Worm (Caenorhabditis elegans): ENCODE data around the gene fbxc-55.
"Not testable (repeated sequence)": the region's sequence is repeated elsewhere in the genome, so short reads cannot be mapped to it uniquely, and the experiment has no call there.

fbxc-55 gene

ce11 chrII:3142855-3143254 lies 27.1 kb downstream of the fbxc-55 start, which contains the start of gene sri-42:
Gene sri-42 (minus strand): TSS chrII:3142955.
- TF ChIP-seq snpc-4 (tag; optimal IDR thresholded peaks at IDR 0.05); ceh-82 (tag; optimal IDR thresholded peaks at IDR 0.05); sea-2 (GFP tag; optimal IDR thresholded peaks at IDR 0.05): not testable (repeated sequence)

- TF ChIP-seq eor-1 (tag; optimal IDR thresholded peaks at IDR 0.05) = no peak
- TF ChIP-seq unc-39 (tag; optimal IDR thresholded peaks at IDR 0.05) = no peak
- TF ChIP-seq egl-27 (tag; optimal IDR thresholded peaks at IDR 0.05) = no peak
- TF ChIP-seq ceh-16 (tag; optimal IDR thresholded peaks at IDR 0.05) = no peak
- no peak for TF ChIP-seq fkh-2 (tag; optimal IDR thresholded peaks at IDR 0.05)
- no peak for TF ChIP-seq hmg-11 (tag; optimal IDR thresholded peaks at IDR 0.05)
- no peak for TF ChIP-seq nhr-28 (tag; optimal IDR thresholded peaks at IDR 0.05)
- TF ChIP-seq mml-1 (tag; optimal IDR thresholded peaks at IDR 0.05) = no peak
- no peak for TF ChIP-seq lsy-12 (tag; optimal IDR thresholded peaks at IDR 0.05)
- no peak for TF ChIP-seq daf-12 (tag; optimal IDR thresholded peaks at IDR 0.05)
- no peak for TF ChIP-seq elt-1 (tag; optimal IDR thresholded peaks at IDR 0.05)
- TF ChIP-seq ZK546.5 (tag; optimal IDR thresholded peaks at IDR 0.05) = no peak
- TF ChIP-seq ceh-82 (tag; optimal IDR thresholded peaks at IDR 0.05) = no peak
- no peak for TF ChIP-seq lin-15B (tag; optimal IDR thresholded peaks at IDR 0.05)
- TF ChIP-seq ama-1 (optimal IDR thresholded peaks at IDR 0.05) = no peak
Measured at ce11 chrII:3137804-3138203, 32.2 kb downstream of the fbxc-55 start, which contains the start of gene sri-54. Gene sri-54 (minus strand): TSS chrII:3137904.

ce11 chrII:3135293-3135692 lies 34.7 kb downstream of the fbxc-55 start:
- TF ChIP-seq ceh-28 (tag; optimal IDR thresholded peaks at IDR 0.05) (no peak), unc-62 (GFP tag; optimal IDR thresholded peaks at IDR 0.05) (no peak), lin-15B (tag; optimal IDR thresholded peaks at IDR 0.05) (no peak), mml-1 (tag; optimal IDR thresholded peaks at IDR 0.05) (no peak), nhr-25 (tag; optimal IDR thresholded peaks at IDR 0.05) (no peak), ZK546.5 (tag; optimal IDR thresholded peaks at IDR 0.05) (no peak), pqm-1 (tag; optimal IDR thresholded peaks at IDR 0.05) (no peak), snpc-4 (tag; optimal IDR thresholded peaks at IDR 0.05) (no peak), zag-1 (tag; optimal IDR thresholded peaks at IDR 0.05) (no peak), lin-39 (tag; optimal IDR thresholded peaks at IDR 0.05) (no peak)

ce11 chrII:3129007-3129406 lies 41.0 kb downstream of the fbxc-55 start, which contains the start of gene chil-24:
Gene chil-24 (plus strand): TSS chrII:3129162.
- peak; percentile 22 for TF ChIP-seq nhr-23 (tag; optimal IDR thresholded peaks at IDR 0.05)
- no peak for TF ChIP-seq hmg-11 (tag; optimal IDR thresholded peaks at IDR 0.05)
- TF ChIP-seq nfya-1 (tag; optimal IDR thresholded peaks at IDR 0.05; ENCODE audit: insufficient read depth) = no peak
- TF ChIP-seq nhr-25 (tag; optimal IDR thresholded peaks at IDR 0.05) = peak; percentile 28
- TF ChIP-seq pha-4 (tag; optimal IDR thresholded peaks at IDR 0.05) = peak; percentile 53

ce11 chrII:3126741-3127140 lies 43.2 kb downstream of the fbxc-55 start, which contains the start of gene ins-31:
Gene ins-31 (plus strand): TSS chrII:3127041.
- TF ChIP-seq lsy-12, egl-5, elt-2 (tag; optimal IDR thresholded peaks at IDR 0.05): not testable (repeated sequence)

- no peak for TF ChIP-seq ZK546.5 (tag; optimal IDR thresholded peaks at IDR 0.05)
- TF ChIP-seq zag-1 (tag; optimal IDR thresholded peaks at IDR 0.05) = no peak
- no peak for TF ChIP-seq nhr-12 (tag; optimal IDR thresholded peaks at IDR 0.05)
- no peak for TF ChIP-seq pqm-1 (tag; optimal IDR thresholded peaks at IDR 0.05)
- TF ChIP-seq ceh-28 (tag; optimal IDR thresholded peaks at IDR 0.05) = no peak
- TF ChIP-seq eor-1 (tag; optimal IDR thresholded peaks at IDR 0.05) = no peak
- TF ChIP-seq nhr-25 (tag; optimal IDR thresholded peaks at IDR 0.05) = no peak
- TF ChIP-seq daf-12 (tag; optimal IDR thresholded peaks at IDR 0.05) = no peak
- TF ChIP-seq snpc-4 (tag; optimal IDR thresholded peaks at IDR 0.05) = no peak
- no peak for TF ChIP-seq elt-2 (tag; optimal IDR thresholded peaks at IDR 0.05)
- TF ChIP-seq nhr-77 (tag; optimal IDR thresholded peaks at IDR 0.05) = no peak
- TF ChIP-seq nhr-237 (tag; optimal IDR thresholded peaks at IDR 0.05) = no peak
- TF ChIP-seq lin-15B (tag; optimal IDR thresholded peaks at IDR 0.05) = no peak
- no peak for TF ChIP-seq lsy-12 (tag; optimal IDR thresholded peaks at IDR 0.05)
- no peak for TF ChIP-seq nfya-1 (tag; optimal IDR thresholded peaks at IDR 0.05; ENCODE audit: insufficient read depth)
- no peak for TF ChIP-seq ama-1 (optimal IDR thresholded peaks at IDR 0.05)
- no peak for TF ChIP-seq ztf-4 (tag; optimal IDR thresholded peaks at IDR 0.05)
Measured at ce11 chrII:3126341-3126740, 43.6 kb downstream of the fbxc-55 start, which contains the start of gene ins-19. Gene ins-19 (minus strand): TSS chrII:3126441.

Data from whole organism, L3 larva.